Worm (Caenorhabditis elegans): ENCODE measurements around the gene C32B5.6.
"Not testable (repeated sequence)": the region's sequence is repeated elsewhere in the genome, so short reads cannot be mapped to it uniquely, and the experiment has no call there.

The C32B5.6 gene

DNA sequence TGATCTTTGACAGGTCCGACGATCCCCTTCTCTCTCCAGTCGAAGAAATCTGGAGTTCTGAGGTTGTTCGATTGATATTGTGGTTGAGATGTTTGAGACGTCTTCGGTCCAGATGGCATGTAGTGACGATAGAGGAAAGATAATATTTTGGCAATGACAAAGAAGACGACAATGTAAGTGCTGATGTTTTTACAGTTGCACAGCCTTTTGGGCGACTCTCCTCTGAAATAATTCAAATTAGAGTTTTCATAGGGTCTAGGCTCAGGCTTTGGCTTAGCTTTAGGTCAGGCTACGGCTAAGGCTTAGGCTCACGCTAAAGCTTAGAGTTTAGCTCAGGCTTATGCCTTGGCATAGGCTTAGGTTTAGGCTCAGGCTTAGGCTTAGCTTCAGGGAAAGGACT lies 6.2 kb upstream of the C32B5.6 start, which contains the start of gene C32B5.13:
Gene C32B5.13, minus strand, starts transcription at position 101 of the 400 bp plus-strand sequence.
- no peak for TF ChIP-seq unc-62 (GFP tag; optimal IDR thresholded peaks at IDR 0.05)

- TF ChIP-seq unc-62 (GFP tag; optimal IDR thresholded peaks at IDR 0.05), result not testable (repeated sequence)
Observed at ce11 chrII:966962-967361, 1.2 kb upstream of the C32B5.6 start, which contains the start of gene fbxc-18. Gene fbxc-18, minus strand, starts transcription at chrII:967062.

ce11 chrII:972850-973249 lies 4.6 kb downstream of the C32B5.6 start, which contains the start of gene C32B5.15:
Gene C32B5.15, minus strand, starts transcription at chrII:972950.
- TF ChIP-seq unc-62 (GFP tag; optimal IDR thresholded peaks at IDR 0.05), result no peak

DNA sequence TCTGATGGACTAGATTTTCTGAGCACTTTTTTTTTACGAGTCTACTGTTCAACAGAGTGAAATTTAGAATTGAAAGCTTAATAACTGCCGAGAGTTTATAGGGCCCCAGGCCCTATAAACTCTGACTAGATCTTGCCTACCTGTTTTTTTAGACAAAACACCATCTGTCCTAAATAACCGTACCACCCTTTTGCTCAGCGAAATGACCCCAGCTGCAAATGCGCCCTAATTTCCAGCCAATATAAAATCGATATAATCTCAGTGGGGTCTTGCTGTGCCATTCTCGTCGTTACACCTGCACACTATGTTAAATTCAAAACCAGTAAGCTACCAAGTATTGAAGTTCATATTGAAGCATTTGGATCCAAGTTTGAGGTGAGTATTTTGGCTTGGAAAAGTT lies 5.8 kb downstream of the C32B5.6 start, which contains the start of gene fbxc-14:
Gene fbxc-14, plus strand, starts transcription at position 301 of the 400 bp plus-strand sequence.
- TF ChIP-seq unc-62 (GFP tag; optimal IDR thresholded peaks at IDR 0.05), result no peak

DNA sequence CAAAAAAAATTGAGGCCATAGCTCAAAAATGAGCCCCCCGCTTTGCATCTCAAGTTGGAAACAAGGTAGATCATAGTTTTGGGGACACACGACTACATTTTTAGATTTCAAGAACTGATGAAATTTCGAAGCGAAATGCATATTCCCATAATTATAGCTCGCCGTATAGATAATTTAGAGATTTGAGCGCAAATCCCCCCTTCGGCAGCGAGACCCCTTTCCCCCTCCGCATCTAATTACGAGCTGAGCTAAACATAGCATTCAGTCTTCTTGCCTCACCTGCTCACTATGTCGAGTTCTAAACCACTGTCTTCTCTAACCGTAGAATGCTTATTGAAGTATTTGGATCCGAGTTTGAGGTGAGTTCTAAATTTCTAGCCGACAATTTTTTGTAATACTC lies 10.9 kb downstream of the C32B5.6 start, which contains the start of the genes fbxc-17 and fbxc-15:
Gene fbxc-17, minus strand, starts transcription at position 101 of the 400 bp plus-strand sequence.
Gene fbxc-15, plus strand, starts transcription at position 289 of the 400 bp plus-strand sequence.
- TF ChIP-seq unc-62 (GFP tag; optimal IDR thresholded peaks at IDR 0.05), result no peak

DNA sequence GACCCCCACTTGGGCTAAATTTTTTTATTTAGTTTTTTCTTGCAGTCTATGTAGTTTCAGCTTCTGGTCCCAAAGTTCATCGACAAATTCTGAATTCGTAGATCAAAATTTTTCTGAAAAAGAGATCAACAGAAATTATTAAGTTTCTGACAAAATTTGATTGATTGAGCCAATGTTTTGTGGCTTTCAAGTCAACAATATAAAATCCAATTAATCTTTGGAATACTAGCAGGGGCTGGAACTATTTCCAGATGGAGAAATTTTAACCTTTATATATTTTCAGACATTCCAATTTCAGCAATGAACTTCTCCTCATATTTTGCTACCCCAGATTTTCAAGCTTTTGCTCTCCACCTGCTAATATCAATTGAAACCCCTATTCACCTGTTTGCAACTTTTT lies 14.6 kb downstream of the C32B5.6 start, which contains the start of gene srh-274:
Gene srh-274, plus strand, starts transcription at position 301 of the 400 bp plus-strand sequence.
- no peak for TF ChIP-seq unc-62 (GFP tag; optimal IDR thresholded peaks at IDR 0.05)

DNA sequence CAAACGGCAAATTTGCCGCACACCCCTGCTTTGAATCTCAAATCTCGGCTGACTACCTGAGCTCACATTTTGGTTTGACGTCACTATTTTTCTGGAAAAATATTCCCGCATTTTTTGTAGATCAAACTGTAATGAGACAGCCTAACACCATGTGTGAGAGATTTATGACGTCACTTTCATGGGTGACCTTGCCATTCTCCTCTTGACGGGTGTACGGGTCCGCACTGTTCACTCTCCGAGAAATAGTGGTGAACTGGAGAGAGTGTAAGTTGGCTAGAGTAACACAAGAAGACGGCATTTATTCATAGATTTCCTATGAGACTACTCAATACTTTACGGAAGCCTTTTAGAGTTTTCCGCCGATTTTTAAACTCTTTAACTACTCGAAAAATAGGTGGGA lies 17.5 kb downstream of the C32B5.6 start, which contains the start of gene fbxc-40:
Gene fbxc-40, plus strand, starts transcription at position 301 of the 400 bp plus-strand sequence.
- TF ChIP-seq unc-62 (GFP tag; optimal IDR thresholded peaks at IDR 0.05), result not testable (repeated sequence)

- TF ChIP-seq unc-62 (GFP tag; optimal IDR thresholded peaks at IDR 0.05), result no peak
Observed at ce11 chrII:988437-988836, 20.2 kb downstream of the C32B5.6 start, which contains the start of gene fbxc-39. Gene fbxc-39, plus strand, starts transcription at chrII:988737.

DNA sequence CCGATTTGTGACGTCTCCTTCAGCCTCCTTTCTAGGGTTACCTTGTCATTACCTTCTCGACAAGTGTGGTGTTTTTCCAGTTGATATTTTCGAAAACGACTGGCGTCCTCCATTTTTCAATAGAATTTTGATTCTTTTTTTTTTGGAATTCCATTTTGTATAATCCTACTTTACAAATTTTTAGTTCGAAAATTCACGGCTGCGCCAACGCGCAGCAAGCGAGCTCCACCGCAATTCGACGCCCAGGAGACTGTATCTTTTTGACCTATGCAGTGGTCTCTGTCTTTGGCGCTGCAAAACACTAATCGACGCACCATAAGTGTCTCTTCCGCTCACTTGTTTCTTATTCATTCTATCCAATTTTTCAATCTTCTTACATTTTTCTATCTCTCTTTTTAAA lies 23.1 kb downstream of the C32B5.6 start, which contains the start of gene fbxc-42:
Gene fbxc-42, plus strand, starts transcription at position 301 of the 400 bp plus-strand sequence.
- no peak for TF ChIP-seq unc-62 (GFP tag; optimal IDR thresholded peaks at IDR 0.05)

DNA sequence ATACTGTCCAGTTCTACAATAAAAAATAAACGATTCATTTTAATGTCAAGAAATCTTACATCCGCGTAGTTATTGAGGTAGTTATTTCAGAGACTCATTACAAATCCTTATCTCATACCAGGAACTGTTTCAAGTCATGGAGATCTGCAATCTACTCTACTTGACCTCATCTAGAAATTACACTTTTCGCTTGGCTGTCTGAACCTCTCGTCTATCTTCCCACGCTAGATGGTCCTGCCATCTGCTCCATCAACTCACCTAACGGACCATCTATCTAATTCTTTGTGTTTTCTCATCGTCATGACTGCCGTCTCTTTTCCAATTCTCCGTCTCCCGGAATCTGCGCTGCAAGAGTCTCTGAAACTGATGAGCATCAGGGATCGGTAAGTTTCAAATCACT lies 26.0 kb downstream of the C32B5.6 start, which contains the start of gene F45D11.7:
Gene F45D11.7, plus strand, starts transcription at position 301 of the 400 bp plus-strand sequence.
- TF ChIP-seq unc-62 (GFP tag; optimal IDR thresholded peaks at IDR 0.05), result not testable (repeated sequence)

DNA sequence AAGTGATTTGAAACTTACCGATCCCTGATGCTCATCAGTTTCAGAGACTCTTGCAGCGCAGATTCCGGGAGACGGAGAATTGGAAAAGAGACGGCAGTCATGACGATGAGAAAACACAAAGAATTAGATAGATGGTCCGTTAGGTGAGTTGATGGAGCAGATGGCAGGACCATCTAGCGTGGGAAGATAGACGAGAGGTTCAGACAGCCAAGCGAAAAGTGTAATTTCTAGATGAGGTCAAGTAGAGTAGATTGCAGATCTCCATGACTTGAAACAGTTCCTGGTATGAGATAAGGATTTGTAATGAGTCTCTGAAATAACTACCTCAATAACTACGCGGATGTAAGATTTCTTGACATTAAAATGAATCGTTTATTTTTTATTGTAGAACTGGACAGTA lies 27.9 kb downstream of the C32B5.6 start, which contains the start of gene F45D11.11:
Gene F45D11.11, minus strand, starts transcription at position 101 of the 400 bp plus-strand sequence.
- not testable (repeated sequence) for TF ChIP-seq unc-62 (GFP tag; optimal IDR thresholded peaks at IDR 0.05)

- TF ChIP-seq unc-62 (GFP tag; optimal IDR thresholded peaks at IDR 0.05), result no peak
Observed at ce11 chrII:999493-999892, 31.3 kb downstream of the C32B5.6 start, which contains the start of gene fbxb-29. Gene fbxb-29, minus strand, starts transcription at chrII:999593.

ce11 chrII:1001351-1001750 lies 33.1 kb downstream of the C32B5.6 start, which contains the start of the genes fbxb-30 and F45D11.5:
Gene fbxb-30, minus strand, starts transcription at chrII:1001451.
Gene F45D11.5, plus strand, starts transcription at chrII:1001702.
- TF ChIP-seq unc-62 (GFP tag; optimal IDR thresholded peaks at IDR 0.05), result no peak

DNA sequence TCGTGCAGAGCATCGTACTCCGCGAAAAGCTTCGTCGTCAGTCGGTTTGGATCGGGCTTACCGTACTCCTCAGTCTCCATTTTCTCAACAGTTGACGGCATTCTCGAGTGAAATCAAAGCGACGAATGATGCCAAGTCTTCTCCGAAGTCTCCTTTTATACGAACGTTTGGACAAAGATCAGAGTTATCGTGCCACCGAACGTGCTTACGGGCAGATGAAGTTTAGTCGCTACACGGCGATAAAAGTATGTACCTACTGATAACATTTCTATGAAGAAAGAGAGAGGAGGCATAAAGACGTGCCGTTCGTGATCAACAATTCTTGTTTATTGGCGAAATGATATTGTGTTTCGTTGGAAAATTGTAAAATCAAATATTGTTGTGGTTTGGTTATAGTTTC lies 38.2 kb downstream of the C32B5.6 start, which contains the start of gene F45D11.14:
Gene F45D11.14, minus strand, starts transcription at position 101 of the 400 bp plus-strand sequence.
- TF ChIP-seq unc-62 (GFP tag; optimal IDR thresholded peaks at IDR 0.05), result not testable (repeated sequence)
